Worm (Caenorhabditis elegans): Measurements from ENCODE around the gene C36C9.5.
"Not testable (repeated sequence)": the region's sequence is repeated elsewhere in the genome, so short reads cannot be mapped to it uniquely, and the experiment has no call there.

Gene C36C9.5

DNA sequence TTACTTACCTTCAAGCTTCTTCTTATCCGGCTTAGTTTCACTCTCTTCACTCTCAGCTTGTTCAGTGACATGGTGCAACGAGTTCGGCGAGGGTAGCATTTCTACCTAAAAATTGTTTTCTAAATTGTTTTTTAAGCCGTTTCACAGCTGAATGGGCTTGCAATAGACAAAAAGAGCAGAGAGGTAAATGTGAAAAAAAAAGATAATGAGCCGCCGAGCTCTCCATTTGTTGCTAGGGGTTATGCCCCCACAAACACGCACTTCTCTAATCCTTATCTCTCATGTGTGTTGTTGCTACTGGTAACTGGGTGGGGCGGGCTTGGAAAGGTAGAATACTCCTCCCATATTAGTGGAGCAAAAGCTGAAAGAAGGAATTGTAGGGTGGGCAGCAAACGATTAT lies at the start of gene C36C9.5:
Gene C36C9.5 (minus strand): TSS at position 101 of the 400 bp plus-strand sequence.
- TF ChIP-seq med-1 (GFP tag; optimal IDR thresholded peaks at IDR 0.05; ENCODE audit: insufficient read depth) (no peak), ztf-23 (GFP tag; IDR thresholded peaks at IDR 0.05) (no peak), flt-1 (GFP tag; IDR thresholded peaks at IDR 0.05) (no peak), T22C8.4 (GFP tag; IDR thresholded peaks at IDR 0.05) (no peak), cog-1 (tag; optimal IDR thresholded peaks at IDR 0.05) (no peak), ref-1 (GFP tag; conservative IDR thresholded peaks at IDR 0.05) (no peak), tab-1 (GFP tag; IDR thresholded peaks at IDR 0.05) (no peak), klf-2 (GFP tag; conservative IDR thresholded peaks at IDR 0.05) (no peak), ztf-29 (GFP tag; IDR thresholded peaks at IDR 0.05) (no peak)

DNA sequence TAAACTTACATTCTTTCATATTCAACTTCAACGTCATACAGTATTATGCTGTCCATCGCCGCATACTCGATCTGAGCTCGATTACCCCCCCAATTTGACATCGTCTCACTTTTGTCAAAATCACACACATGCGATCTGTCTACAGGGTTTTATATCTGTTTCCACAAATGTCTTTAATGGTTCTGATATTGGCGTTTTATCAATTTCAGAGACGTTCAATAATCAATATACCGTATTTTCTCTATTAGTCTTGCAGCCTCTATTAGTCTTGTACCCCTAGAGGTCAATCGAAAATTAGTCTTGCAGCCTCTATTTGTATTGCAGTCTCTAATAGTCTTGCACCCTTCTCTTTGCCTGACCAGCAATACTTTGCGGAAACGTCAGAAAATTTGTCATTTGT lies 44.7 kb upstream of the C36C9.5 start, which contains the start of gene Y75D11A.6:
Gene Y75D11A.6 (minus strand): TSS at position 101 of the 400 bp plus-strand sequence.
- TF ChIP-seq med-1 (GFP tag; optimal IDR thresholded peaks at IDR 0.05; ENCODE audit: insufficient read depth); tab-1 (GFP tag; IDR thresholded peaks at IDR 0.05); klf-2 (GFP tag; conservative IDR thresholded peaks at IDR 0.05): not testable (repeated sequence)

DNA sequence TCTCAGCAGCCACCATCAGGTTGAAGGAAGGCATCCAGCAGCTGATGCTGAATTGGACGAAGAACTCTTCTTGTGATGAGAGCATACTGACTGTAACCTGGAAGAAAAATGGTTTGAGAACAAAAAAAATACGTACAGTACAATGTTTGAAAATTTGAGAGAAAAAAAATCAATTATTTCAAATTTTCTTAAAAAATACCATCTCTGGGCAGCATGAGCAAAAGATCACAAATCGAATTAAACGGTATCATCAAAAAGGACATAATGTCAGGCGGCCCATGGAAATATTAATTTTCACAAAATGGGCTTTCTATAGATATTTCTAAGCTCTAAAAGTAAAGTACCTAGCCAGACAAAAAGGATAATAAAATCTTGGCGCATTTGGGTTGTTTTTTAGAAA lies 42.4 kb upstream of the C36C9.5 start, which contains the start of gene Y75D11A.3:
Gene Y75D11A.3 (minus strand): TSS at position 101 of the 400 bp plus-strand sequence.
- TF ChIP-seq tab-1 (GFP tag; IDR thresholded peaks at IDR 0.05); ztf-29 (GFP tag; IDR thresholded peaks at IDR 0.05); klf-2 (GFP tag; conservative IDR thresholded peaks at IDR 0.05): not testable (repeated sequence)

DNA sequence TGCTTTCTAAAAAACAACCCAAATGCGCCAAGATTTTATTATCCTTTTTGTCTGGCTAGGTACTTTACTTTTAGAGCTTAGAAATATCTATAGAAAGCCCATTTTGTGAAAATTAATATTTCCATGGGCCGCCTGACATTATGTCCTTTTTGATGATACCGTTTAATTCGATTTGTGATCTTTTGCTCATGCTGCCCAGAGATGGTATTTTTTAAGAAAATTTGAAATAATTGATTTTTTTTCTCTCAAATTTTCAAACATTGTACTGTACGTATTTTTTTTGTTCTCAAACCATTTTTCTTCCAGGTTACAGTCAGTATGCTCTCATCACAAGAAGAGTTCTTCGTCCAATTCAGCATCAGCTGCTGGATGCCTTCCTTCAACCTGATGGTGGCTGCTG lies 38.8 kb upstream of the C36C9.5 start, which contains the start of gene Y75D11A.2:
Gene Y75D11A.2 (plus strand): TSS at position 301 of the 400 bp plus-strand sequence.
- TF ChIP-seq cog-1 (tag; optimal IDR thresholded peaks at IDR 0.05); klf-2 (GFP tag; conservative IDR thresholded peaks at IDR 0.05); tab-1 (GFP tag; IDR thresholded peaks at IDR 0.05): not testable (repeated sequence)

DNA sequence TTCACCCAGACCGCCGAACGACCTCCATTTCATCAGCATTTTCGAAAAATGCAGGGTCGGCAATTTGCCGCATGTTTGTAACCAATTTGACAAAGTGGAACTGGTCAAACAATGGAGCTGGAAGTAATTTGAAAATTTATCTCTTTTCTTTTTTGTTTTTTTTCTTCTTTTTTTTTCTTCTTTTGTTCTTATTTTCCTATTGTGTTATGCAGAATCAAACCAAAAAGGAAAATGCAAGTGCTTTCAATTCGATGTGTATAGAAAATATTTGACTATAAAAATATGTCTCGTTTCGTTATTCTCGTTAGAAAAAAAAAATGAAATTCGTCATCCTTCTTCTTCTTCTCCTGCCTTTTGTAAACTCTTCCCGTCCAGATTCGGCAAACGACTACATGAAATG lies 33.9 kb upstream of the C36C9.5 start, which contains the start of gene F07G6.10:
Gene F07G6.10 (plus strand): TSS at position 301 of the 400 bp plus-strand sequence.
- TF ChIP-seq cog-1 (tag; optimal IDR thresholded peaks at IDR 0.05), result no peak
- no peak for TF ChIP-seq ztf-29 (GFP tag; IDR thresholded peaks at IDR 0.05)
- no peak for TF ChIP-seq med-1 (GFP tag; optimal IDR thresholded peaks at IDR 0.05; ENCODE audit: insufficient read depth)
- no peak for TF ChIP-seq T22C8.4 (GFP tag; IDR thresholded peaks at IDR 0.05)
- TF ChIP-seq tab-1 (GFP tag; IDR thresholded peaks at IDR 0.05), result no peak
- no peak for TF ChIP-seq klf-2 (GFP tag; conservative IDR thresholded peaks at IDR 0.05)
- no peak for TF ChIP-seq flt-1 (GFP tag; IDR thresholded peaks at IDR 0.05)
- no peak for TF ChIP-seq ref-1 (GFP tag; conservative IDR thresholded peaks at IDR 0.05)
- TF ChIP-seq ztf-23 (GFP tag; IDR thresholded peaks at IDR 0.05), result no peak

DNA sequence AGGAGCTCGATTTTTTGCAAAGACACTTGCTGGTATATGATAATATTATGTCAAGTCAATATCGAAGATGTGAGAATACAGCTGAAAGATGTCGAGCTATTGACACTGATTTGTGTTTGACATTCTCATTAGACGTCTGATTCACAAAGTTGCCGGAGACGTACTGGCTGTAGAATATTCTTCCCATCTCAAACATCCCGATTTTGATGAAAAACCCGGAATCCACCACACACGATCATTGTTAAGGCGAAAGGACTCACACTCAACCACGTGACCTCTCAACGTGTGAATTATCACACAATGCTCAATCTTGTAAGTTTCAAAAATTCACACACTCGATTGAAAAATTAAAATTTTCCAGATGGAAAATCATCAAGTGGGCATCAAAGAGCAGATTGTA lies 32.2 kb upstream of the C36C9.5 start, which contains the start of gene F07G6.12:
Gene F07G6.12 (plus strand): TSS at position 301 of the 400 bp plus-strand sequence.
- TF ChIP-seq T22C8.4 (GFP tag; IDR thresholded peaks at IDR 0.05) (no peak), cog-1 (tag; optimal IDR thresholded peaks at IDR 0.05) (no peak), tab-1 (GFP tag; IDR thresholded peaks at IDR 0.05) (no peak), flt-1 (GFP tag; IDR thresholded peaks at IDR 0.05) (no peak), ztf-23 (GFP tag; IDR thresholded peaks at IDR 0.05) (no peak), klf-2 (GFP tag; conservative IDR thresholded peaks at IDR 0.05) (no peak)

DNA sequence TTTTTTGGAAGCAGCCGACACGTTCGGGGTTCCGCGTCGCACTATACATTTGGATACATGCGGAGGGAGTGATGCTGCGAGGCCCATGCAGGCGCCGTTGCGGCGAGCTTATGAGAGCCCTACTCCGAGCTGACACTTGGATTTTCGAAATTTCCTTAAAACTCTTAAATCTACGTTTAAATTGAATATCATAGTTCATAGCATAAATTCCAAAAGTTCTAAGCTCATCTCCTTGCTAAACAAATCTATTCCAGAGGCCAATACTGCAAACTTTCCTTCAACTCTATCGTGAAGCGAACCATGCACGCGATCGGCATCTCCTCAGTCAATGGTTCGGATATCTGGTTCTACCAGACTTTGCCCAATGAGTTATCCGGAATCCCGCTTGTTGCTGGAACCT lies 25.8 kb upstream of the C36C9.5 start, which contains the start of gene dgn-3:
Gene dgn-3 (plus strand): TSS at position 301 of the 400 bp plus-strand sequence.
- TF ChIP-seq ztf-29 (GFP tag; IDR thresholded peaks at IDR 0.05) (no peak), klf-2 (GFP tag; conservative IDR thresholded peaks at IDR 0.05) (no peak), tab-1 (GFP tag; IDR thresholded peaks at IDR 0.05) (no peak)

DNA sequence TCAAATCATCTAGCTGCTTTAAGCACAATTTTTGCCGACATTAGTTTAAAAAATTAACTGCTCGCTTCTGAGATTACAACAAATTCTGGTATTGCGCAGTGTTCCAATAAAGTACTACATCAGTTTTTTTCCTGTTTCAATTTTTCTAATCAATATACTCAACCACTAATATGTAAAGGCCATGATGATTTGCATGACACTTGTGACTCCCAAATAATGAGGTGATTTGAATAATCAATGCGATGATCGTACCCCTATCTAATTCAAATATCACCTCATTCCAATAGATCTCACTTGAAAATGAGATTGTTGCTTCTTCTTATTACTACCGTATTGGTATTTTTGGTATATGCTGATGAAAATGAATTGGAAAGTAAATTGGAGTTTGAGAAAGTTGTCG lies 23.3 kb upstream of the C36C9.5 start, which contains the start of gene F07G6.2:
Gene F07G6.2 (plus strand): TSS at position 301 of the 400 bp plus-strand sequence.
- TF ChIP-seq ref-1 (GFP tag; conservative IDR thresholded peaks at IDR 0.05), result no peak
- no peak for TF ChIP-seq tab-1 (GFP tag; IDR thresholded peaks at IDR 0.05)
- no peak for TF ChIP-seq klf-2 (GFP tag; conservative IDR thresholded peaks at IDR 0.05)
- TF ChIP-seq cog-1 (tag; optimal IDR thresholded peaks at IDR 0.05), result no peak
- TF ChIP-seq flt-1 (GFP tag; IDR thresholded peaks at IDR 0.05), result no peak
- no peak for TF ChIP-seq ztf-23 (GFP tag; IDR thresholded peaks at IDR 0.05)
- no peak for TF ChIP-seq ztf-29 (GFP tag; IDR thresholded peaks at IDR 0.05)
- TF ChIP-seq T22C8.4 (GFP tag; IDR thresholded peaks at IDR 0.05), result no peak
- no peak for TF ChIP-seq med-1 (GFP tag; optimal IDR thresholded peaks at IDR 0.05; ENCODE audit: insufficient read depth)

DNA sequence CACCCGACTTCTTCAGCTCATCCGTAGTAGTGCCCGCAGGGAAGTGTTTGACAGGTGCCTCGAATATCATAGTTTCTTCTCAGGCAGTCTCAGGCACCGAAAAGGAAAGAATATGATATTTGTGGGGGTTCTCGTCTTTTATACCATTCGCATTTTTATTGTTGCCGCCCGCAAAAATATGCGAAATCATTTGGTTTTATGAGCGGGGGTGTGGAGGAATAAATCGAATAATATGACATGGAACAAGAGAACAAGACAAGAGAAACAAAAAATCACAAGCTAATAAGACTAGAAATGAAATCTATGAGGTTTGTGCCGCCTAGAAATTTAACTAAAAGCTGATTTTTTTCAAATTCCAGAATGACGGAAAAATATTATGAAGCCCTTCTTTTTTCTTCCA lies 16.6 kb upstream of the C36C9.5 start, which contains the start of gene F07G6.8:
Gene F07G6.8 (minus strand): TSS at position 101 of the 400 bp plus-strand sequence.
- no peak for TF ChIP-seq cog-1 (tag; optimal IDR thresholded peaks at IDR 0.05)
- no peak for TF ChIP-seq tab-1 (GFP tag; IDR thresholded peaks at IDR 0.05)
- no peak for TF ChIP-seq klf-2 (GFP tag; conservative IDR thresholded peaks at IDR 0.05)
- TF ChIP-seq ref-1 (GFP tag; conservative IDR thresholded peaks at IDR 0.05), result no peak
- TF ChIP-seq flt-1 (GFP tag; IDR thresholded peaks at IDR 0.05), result no peak
- TF ChIP-seq ztf-23 (GFP tag; IDR thresholded peaks at IDR 0.05), result no peak
- TF ChIP-seq med-1 (GFP tag; optimal IDR thresholded peaks at IDR 0.05; ENCODE audit: insufficient read depth), result no peak
- no peak for TF ChIP-seq ztf-29 (GFP tag; IDR thresholded peaks at IDR 0.05)
- TF ChIP-seq T22C8.4 (GFP tag; IDR thresholded peaks at IDR 0.05), result no peak

DNA sequence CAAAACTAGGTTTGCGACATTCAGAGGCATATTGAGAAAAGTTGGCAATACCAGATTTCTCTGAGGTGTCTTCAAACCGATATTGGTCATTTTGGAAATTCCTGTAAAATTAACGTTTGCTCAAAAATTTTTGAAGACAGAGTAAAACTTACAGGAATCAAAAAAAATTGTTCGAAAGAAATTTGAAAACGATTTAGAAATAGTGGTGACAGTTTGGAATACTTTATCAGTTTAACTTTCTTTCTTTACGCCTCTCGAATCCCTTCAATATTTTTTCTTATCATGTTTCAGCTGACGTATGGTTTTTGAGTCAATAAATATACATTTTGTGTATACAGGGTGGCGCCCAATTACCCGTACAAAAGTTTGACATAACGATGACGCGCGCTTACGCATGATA lies 14.7 kb upstream of the C36C9.5 start, which contains the start of gene fbxa-53:
Gene fbxa-53 (minus strand): TSS at position 101 of the 400 bp plus-strand sequence.
- TF ChIP-seq med-1 (GFP tag; optimal IDR thresholded peaks at IDR 0.05; ENCODE audit: insufficient read depth) (no peak), ztf-23 (GFP tag; IDR thresholded peaks at IDR 0.05) (no peak), klf-2 (GFP tag; conservative IDR thresholded peaks at IDR 0.05) (no peak)
